Fruit fly (Drosophila melanogaster) whole organism, embryonic: ENCODE measurements around the gene CG14232.

Source experiments
- CG10267 ChIP-seq: fragments of 200-800 bp; sonication (Bioruptor generic); optimal IDR thresholded peaks from 2 replicates; lab custom pipeline; 2018; ENCODE audit warnings: missing biosample characterization, mild to moderate bottlenecking, missing genetic modification characterization, moderate library complexity
- CG10565 ChIP-seq: fragments of 200-800 bp; sonication (Bioruptor generic); optimal IDR thresholded peaks from 3 replicates; lab custom pipeline; 2016; ENCODE audit warnings: missing biosample characterization, mild to moderate bottlenecking, missing genetic modification characterization
- CG13287 ChIP-seq: fragments of 200-800 bp; sonication (Bioruptor generic); IDR thresholded peaks from 2 replicates; pipeline ENCODE4 v1.3.6; 2022; ENCODE audit warnings: missing biosample characterization, missing genetic modification characterization; ENCODE audit not compliant: partially characterized antibody
- CG13624 ChIP-seq: fragments of 200-800 bp; sonication (Bioruptor generic); optimal IDR thresholded peaks from 2 replicates; lab custom pipeline; 2016; ENCODE audit warnings: missing biosample characterization, missing genetic modification characterization
- CG14014 ChIP-seq: fragments of 200-800 bp; sonication (Bioruptor generic); IDR thresholded peaks from 2 replicates; pipeline ENCODE4 v1.3.6; 2022; ENCODE audit warnings: missing biosample characterization, missing genetic modification characterization
- CG14860 ChIP-seq: fragments of 200-800 bp; sonication (Bioruptor generic); IDR thresholded peaks from 3 replicates; pipeline ENCODE4 v1.3.6; 2022; ENCODE audit warnings: missing biosample characterization, missing genetic modification characterization; ENCODE audit not compliant: partially characterized antibody
- CG15011 ChIP-seq: fragments of 200-800 bp; sonication (Bioruptor generic); optimal IDR thresholded peaks from 3 replicates; lab custom pipeline; 2018; ENCODE audit warnings: missing biosample characterization, mild to moderate bottlenecking, missing genetic modification characterization
- CG15479 ChIP-seq: fragments of 200-800 bp; sonication (Bioruptor generic); optimal IDR thresholded peaks from 3 replicates; lab custom pipeline; 2019; ENCODE audit warnings: missing biosample characterization, mild to moderate bottlenecking, missing genetic modification characterization, moderate library complexity
- CG15514 ChIP-seq: fragments of 200-800 bp; sonication (Bioruptor generic); optimal IDR thresholded peaks from 3 replicates; lab custom pipeline; 2017; ENCODE audit warnings: missing biosample characterization, missing genetic modification characterization, mild to moderate bottlenecking, moderate library complexity, missing genetic modification reagents
- CG17612 ChIP-seq: fragments of 200-800 bp; sonication (Bioruptor generic); IDR thresholded peaks from 2 replicates; pipeline ENCODE4 v1.3.6; 2022; ENCODE audit warnings: missing biosample characterization, missing genetic modification characterization
- CG18262 ChIP-seq: fragments of 200-800 bp; optimal IDR thresholded peaks from 3 replicates; lab custom pipeline; 2019; ENCODE audit warnings: missing biosample characterization, mild to moderate bottlenecking, missing genetic modification characterization, moderate library complexity
- CG2120 ChIP-seq: fragments of 200-800 bp; sonication (Bioruptor generic); optimal IDR thresholded peaks from 3 replicates; lab custom pipeline; 2016; ENCODE audit warnings: missing biosample characterization, missing genetic modification characterization
- CG30020 ChIP-seq: fragments of 200-800 bp; optimal IDR thresholded peaks from 2 replicates; lab custom pipeline; 2019; ENCODE audit warnings: missing biosample characterization, mild to moderate bottlenecking, missing genetic modification characterization, moderate library complexity
- CG33213 ChIP-seq: fragments of 200-800 bp; sonication (Bioruptor generic); optimal IDR thresholded peaks from 3 replicates; lab custom pipeline; 2016; ENCODE audit warnings: missing biosample characterization, missing genetic modification characterization
- CG4617 ChIP-seq: fragments of 200-800 bp; sonication (Bioruptor generic); optimal IDR thresholded peaks from 3 replicates; lab custom pipeline; 2016; ENCODE audit warnings: missing biosample characterization, missing genetic modification characterization, borderline replicate concordance
- CG4820 ChIP-seq: fragments of 200-800 bp; sonication (Bioruptor generic); optimal IDR thresholded peaks from 3 replicates; lab custom pipeline; 2016; ENCODE audit warnings: missing biosample characterization, missing genetic modification characterization
- CG7556 ChIP-seq: fragments of 200-800 bp; sonication (Bioruptor generic); optimal IDR thresholded peaks from 2 replicates; lab custom pipeline; 2017; ENCODE audit warnings: missing biosample characterization, mild to moderate bottlenecking, missing genetic modification characterization
- CG7963 ChIP-seq: fragments of 200-800 bp; sonication (Bioruptor generic); IDR thresholded peaks from 3 replicates; pipeline ENCODE4 v1.3.6; 2022; ENCODE audit warnings: missing biosample characterization, missing genetic modification characterization; ENCODE audit not compliant: partially characterized antibody
- CG8290 ChIP-seq, 3 experiments: fragments of 200-800 bp; sonication (Bioruptor generic); optimal IDR thresholded peaks; 2 replicates each; lab custom pipeline; 2016 to 2019; ENCODE audit warnings: missing biosample characterization in 3 of 3, missing genetic modification characterization in 3 of 3, mild to moderate bottlenecking in 2 of 3, moderate library complexity in 1 of 3
- CG8478 ChIP-seq: fragments of >200 bp; optimal IDR thresholded peaks from 2 replicates; lab custom pipeline; 2018
- Dbx ChIP-seq: fragments of 200-800 bp; sonication (Bioruptor generic); IDR thresholded peaks from 3 replicates; pipeline ENCODE4 v1.3.6; 2022; ENCODE audit warnings: missing biosample characterization, missing genetic modification characterization
- Dip3 ChIP-seq: fragments of 200-800 bp; sonication (Bioruptor generic); optimal IDR thresholded peaks from 3 replicates; lab custom pipeline; 2016; ENCODE audit warnings: missing biosample characterization, missing genetic modification characterization
- Dref ChIP-seq: fragments of 200-800 bp; sonication (Bioruptor generic); IDR thresholded peaks from 2 replicates; pipeline ENCODE4 v1.3.6; 2022; ENCODE audit warnings: missing biosample characterization, missing genetic modification characterization
- HLHmδ ChIP-seq: fragments of 200-800 bp; sonication (Bioruptor generic); optimal IDR thresholded peaks from 2 replicates; lab custom pipeline; 2018; ENCODE audit warnings: missing biosample characterization, mild to moderate bottlenecking, missing genetic modification characterization, moderate library complexity
- Hand ChIP-seq: fragments of 200-800 bp; sonication (Bioruptor generic); optimal IDR thresholded peaks from 2 replicates; lab custom pipeline; 2017; ENCODE audit warnings: mild to moderate bottlenecking, missing biosample characterization, missing genetic modification reagents, missing genetic modification characterization
- Lpt ChIP-seq: fragments of >200 bp; optimal IDR thresholded peaks from 2 replicates; lab custom pipeline; 2018; ENCODE audit warnings: missing biosample characterization, missing genetic modification characterization
- MBD-R2 ChIP-seq: fragments of 200-800 bp; sonication (Bioruptor generic); IDR thresholded peaks from 2 replicates; pipeline ENCODE4 v1.3.6; 2022; ENCODE audit warnings: missing biosample characterization, missing genetic modification characterization
- Max ChIP-seq: fragments of 200-800 bp; sonication (Bioruptor generic); optimal IDR thresholded peaks from 2 replicates; lab custom pipeline; 2016; ENCODE audit warnings: missing biosample characterization, mild to moderate bottlenecking, missing genetic modification characterization
- Neu2 ChIP-seq: fragments of 200-800 bp; sonication (Bioruptor generic); optimal IDR thresholded peaks from 3 replicates; lab custom pipeline; 2016; ENCODE audit warnings: missing biosample characterization, missing genetic modification characterization, borderline replicate concordance
- Opbp ChIP-seq: fragments of 200-800 bp; sonication (Bioruptor generic); IDR thresholded peaks from 3 replicates; pipeline ENCODE4 v1.3.6; 2022; ENCODE audit warnings: missing biosample characterization, missing genetic modification characterization; ENCODE audit not compliant: partially characterized antibody
- Spps ChIP-seq: fragments of 200-800 bp; sonication (Bioruptor generic); optimal IDR thresholded peaks from 2 replicates; lab custom pipeline; 2018; ENCODE audit warnings: missing biosample characterization, mild to moderate bottlenecking, missing genetic modification characterization
- chinmo ChIP-seq: fragments of 200-800 bp; sonication (Bioruptor generic); IDR thresholded peaks from 4 replicates; pipeline ENCODE4 v1.3.6; 2022; ENCODE audit warnings: missing biosample characterization, missing genetic modification characterization; ENCODE audit not compliant: partially characterized antibody
- dan ChIP-seq: fragments of 200-800 bp; sonication (Bioruptor generic); IDR thresholded peaks from 2 replicates; pipeline ENCODE4 v1.3.6; 2022; ENCODE audit warnings: missing biosample characterization, missing genetic modification characterization
- dmrt11E ChIP-seq: fragments of 200-800 bp; sonication (Bioruptor generic); optimal IDR thresholded peaks from 3 replicates; lab custom pipeline; 2018; ENCODE audit warnings: missing biosample characterization, mild to moderate bottlenecking, missing genetic modification characterization, moderate library complexity
- gce ChIP-seq: fragments of 200-800 bp; sonication (Bioruptor generic); IDR thresholded peaks from 3 replicates; pipeline ENCODE4 v1.3.6; 2022; ENCODE audit warnings: missing biosample characterization, missing genetic modification characterization
- gfzf ChIP-seq: fragments of 200-800 bp; sonication (Bioruptor generic); optimal IDR thresholded peaks from 2 replicates; lab custom pipeline; 2016; ENCODE audit warnings: missing biosample characterization, mild to moderate bottlenecking, missing genetic modification characterization, moderate library complexity
- inv ChIP-seq: fragments of 200-800 bp; sonication (Bioruptor generic); IDR thresholded peaks from 2 replicates; pipeline ENCODE4 v1.3.6; 2022; ENCODE audit warnings: missing biosample characterization, missing genetic modification characterization; ENCODE audit not compliant: partially characterized antibody
- kah ChIP-seq: fragments of 200-800 bp; sonication (Bioruptor generic); optimal IDR thresholded peaks from 2 replicates; lab custom pipeline; 2018; ENCODE audit warnings: missing biosample characterization, mild to moderate bottlenecking, missing genetic modification characterization
- klu ChIP-seq: fragments of 200-800 bp; sonication (Bioruptor generic); IDR thresholded peaks from 2 replicates; pipeline ENCODE4 v1.3.6; 2022; ENCODE audit warnings: missing biosample characterization, missing genetic modification characterization
- nerfin-2 ChIP-seq: fragments of 200-800 bp; sonication (Bioruptor generic); IDR thresholded peaks from 2 replicates; pipeline ENCODE4 v1.3.6; 2022; ENCODE audit warnings: missing biosample characterization, missing genetic modification characterization; ENCODE audit not compliant: partially characterized antibody
- nom ChIP-seq: fragments of 200-800 bp; sonication (Bioruptor generic); optimal IDR thresholded peaks from 2 replicates; lab custom pipeline; 2017; ENCODE audit warnings: missing biosample characterization, missing genetic modification characterization, mild to moderate bottlenecking, moderate library complexity, missing genetic modification reagents
- p53 ChIP-seq: fragments of 200-800 bp; sonication (Bioruptor generic); optimal IDR thresholded peaks from 2 replicates; lab custom pipeline; 2016; ENCODE audit warnings: missing biosample characterization, missing genetic modification characterization
- pho ChIP-seq: fragments of 200-800 bp; sonication (Bioruptor generic); optimal IDR thresholded peaks from 2 replicates; lab custom pipeline; 2016; ENCODE audit warnings: missing biosample characterization, missing genetic modification characterization
- phol ChIP-seq: fragments of 200-800 bp; sonication (Bioruptor generic); optimal IDR thresholded peaks from 3 replicates; lab custom pipeline; 2018; ENCODE audit warnings: missing biosample characterization, mild to moderate bottlenecking, missing genetic modification characterization, moderate library complexity
- rib ChIP-seq: fragments of 200-800 bp; sonication (Bioruptor generic); IDR thresholded peaks from 2 replicates; pipeline ENCODE4 v1.3.6; 2022; ENCODE audit warnings: missing biosample characterization, missing genetic modification characterization
- sens ChIP-seq: fragments of 200-800 bp; sonication (Bioruptor generic); peaks from one replicate; lab custom pipeline; 2016; ENCODE audit warnings: missing biosample characterization, missing genetic modification characterization
- zen2 ChIP-seq: fragments of 200-800 bp; sonication (Bioruptor generic); IDR thresholded peaks from 3 replicates; pipeline ENCODE4 v1.3.6; 2022; ENCODE audit warnings: missing biosample characterization, missing genetic modification characterization; ENCODE audit not compliant: partially characterized antibody

The CG14232 gene

dm6 chrX:19683040-19683875 lies 20.8 kb downstream of the CG14232 start, which contains the start of the genes dome and Ubqn (continued):
- peak; percentile 24; the same call in 1 of the 2 replicates for TF ChIP-seq MBD-R2 (GFP tag; lab: Robert Waterston, UW)
- TF ChIP-seq CG13287 = peak; percentile 90
- peak; percentile 13 for TF ChIP-seq pho
- peak; percentile 93 for TF ChIP-seq inv (GFP tag; lab: Robert Waterston, UW)
- TF ChIP-seq CG15011 (GFP tag; lab: Kevin White, UChicago) = no peak
- TF ChIP-seq nerfin-2 = peak; percentile 93
- TF ChIP-seq Spps (tag; lab: Kevin White, UChicago) = no peak
- no peak for TF ChIP-seq dan
- peak; percentile 41 for TF ChIP-seq p53 (GFP tag; lab: Kevin White, UChicago)
- peak; percentile 39 for TF ChIP-seq CG2120 (GFP tag; lab: Kevin White, UChicago)
- peak; percentile 54 for TF ChIP-seq phol (tag; lab: Kevin White, UChicago)
- TF ChIP-seq CG15479 = no peak
- TF ChIP-seq CG33213 (GFP tag; lab: Kevin White, UChicago) = no peak
- peak; percentile 36 for TF ChIP-seq Dip3 (GFP tag; lab: Kevin White, UChicago)
- no peak for TF ChIP-seq klu (GFP tag; lab: Robert Waterston, UW)
- peak; percentile 79; the same call in 2 of the 3 replicates for TF ChIP-seq Opbp (GFP tag; lab: Robert Waterston, UW)
- peak; percentile 14 for TF ChIP-seq CG18262 (tag; lab: Kevin White, UChicago)
- TF ChIP-seq Lpt (GFP tag; lab: Kevin White, UChicago) = no peak
- peak; percentile 33 for TF ChIP-seq kah (GFP tag; lab: Kevin White, UChicago)
- peak; percentile 51 for TF ChIP-seq CG4617
- peak; percentile 95 for TF ChIP-seq CG14860
- TF ChIP-seq chinmo (GFP tag; lab: Robert Waterston, UW) = peak; percentile 85
- TF ChIP-seq dmrt11E (tag; lab: Kevin White, UChicago) = peak; percentile 23
- peak; percentile 13; the same call in 1 of the 2 replicates for TF ChIP-seq CG14014
- TF ChIP-seq gce (GFP tag; lab: Robert Waterston, UW) = 0 out of 3 replicates have a peak, but pooled peaks have one; percentile 9
- TF ChIP-seq CG10267 (tag; lab: Kevin White, UChicago) = peak; percentile 58
- peak; percentile 83 for TF ChIP-seq CG8478
- peak; percentile 53 for TF ChIP-seq CG8290 (GFP tag; optimal IDR thresholded peaks at IDR 0.05; lab: Kevin White, UChicago)
- peak in 1 of 2 experiments; percentile 64 for TF ChIP-seq CG8290 (tag; optimal IDR thresholded peaks at IDR 0.05; lab: Kevin White, UChicago)
- TF ChIP-seq zen2 (GFP tag; lab: Robert Waterston, UW) = peak; percentile 68
- TF ChIP-seq CG4820 (GFP tag; lab: Kevin White, UChicago) = peak; percentile 34
- peak; percentile 30 for TF ChIP-seq Hand (GFP tag; lab: Kevin White, UChicago)
- TF ChIP-seq Neu2 (GFP tag; lab: Kevin White, UChicago) = peak; percentile 82
- TF ChIP-seq CG30020 (tag; lab: Kevin White, UChicago) = peak; percentile 63
- TF ChIP-seq CG13624 = peak; percentile 56
- TF ChIP-seq rib (GFP tag; lab: Robert Waterston, UW) = no peak
- TF ChIP-seq sens (GFP tag; lab: Kevin White, UChicago) = peak; percentile 72
- TF ChIP-seq Dbx (GFP tag; lab: Robert Waterston, UW) = peak; percentile 32; the same call in 1 of the 3 replicates
- TF ChIP-seq CG15514 (GFP tag; lab: Kevin White, UChicago) = peak; percentile 60
- peak; percentile 85 for TF ChIP-seq CG7963 (GFP tag; lab: Robert Waterston, UW)
- TF ChIP-seq HLHmδ = no peak
- TF ChIP-seq Max (GFP tag; lab: Kevin White, UChicago) = peak; percentile 1
- no peak for TF ChIP-seq CG7556 (GFP tag; lab: Kevin White, UChicago)
- TF ChIP-seq CG10565 = no peak
- peak; percentile 74 for TF ChIP-seq gfzf (GFP tag; lab: Kevin White, UChicago)
- peak; percentile 77 for TF ChIP-seq nom (GFP tag; lab: Kevin White, UChicago)
- no peak for TF ChIP-seq CG17612 (GFP tag; lab: Robert Waterston, UW)
- TF ChIP-seq Dref (GFP tag; lab: Robert Waterston, UW) = peak; percentile 86
